Fruit fly (Drosophila melanogaster): Measurements from ENCODE around the gene CCT4.

Gene CCT4

dm6 chr2L:12704418-12704920, 11.7 kb upstream of the CCT4 start, which contains the start of the genes CG5776 and spict (continued):
- TF ChIP-seq amos (GFP tag; IDR thresholded peaks at IDR 0.05; ENCODE audit: partially characterized antibody) (peak; percentile 34; the same call in 1 of the 2 replicates), CG7786 (GFP tag; optimal IDR thresholded peaks at IDR 0.05) (peak; percentile 29), CG11085 (GFP tag; IDR thresholded peaks at IDR 0.05) (peak; percentile 51), PHDP (tag; optimal IDR thresholded peaks at IDR 0.05) (peak; percentile 83), CG7963 (GFP tag; IDR thresholded peaks at IDR 0.05; ENCODE audit: partially characterized antibody) (no peak), dmrt99B (tag; optimal IDR thresholded peaks at IDR 0.05) (no peak), CG2202 (tag; optimal IDR thresholded peaks at IDR 0.05) (peak; percentile 61), Dad (GFP tag; optimal IDR thresholded peaks at IDR 0.05) (no peak), CG32767 (GFP tag; IDR thresholded peaks at IDR 0.05) (no peak; the same call in 1 of the 2 replicates), peb (GFP tag; IDR thresholded peaks at IDR 0.05) (peak; percentile 44; the same call in 1 of the 2 replicates), ap (GFP tag; IDR thresholded peaks at IDR 0.05) (peak; percentile 56; the same call in 1 of the 2 replicates), Hey (tag; optimal IDR thresholded peaks at IDR 0.05) (no peak), CG1647 (GFP tag; optimal IDR thresholded peaks at IDR 0.05) (no peak), trem (tag; optimal IDR thresholded peaks at IDR 0.05) (peak; percentile 76), CG14710 (tag; optimal IDR thresholded peaks at IDR 0.05) (peak; percentile 75), HmgZ (tag; optimal IDR thresholded peaks at IDR 0.05) (peak; percentile 93), CG31388 (GFP tag; optimal IDR thresholded peaks at IDR 0.05) (no peak), zfh1 (GFP tag; IDR thresholded peaks at IDR 0.05) (peak; percentile 80), ranshi (GFP tag; IDR thresholded peaks at IDR 0.05) (peak; percentile 78; the same call in 1 of the 2 replicates), CG13775 (GFP tag; optimal IDR thresholded peaks at IDR 0.05) (peak; percentile 89), Hr78 (GFP tag; optimal IDR thresholded peaks at IDR 0.05) (no peak), CG7928 (GFP tag; optimal IDR thresholded peaks at IDR 0.05) (peak; percentile 41), NfI (GFP tag; optimal IDR thresholded peaks at IDR 0.05) (peak; percentile 88), CG17829 (tag; optimal IDR thresholded peaks at IDR 0.05) (peak; percentile 83), pita (GFP tag; optimal IDR thresholded peaks at IDR 0.05) (no peak), CG6791 (GFP tag; IDR thresholded peaks at IDR 0.05; ENCODE audit: partially characterized antibody) (no peak), hb (GFP tag; IDR thresholded peaks at IDR 0.05; ENCODE audit: partially characterized antibody) (no peak), nom (GFP tag; optimal IDR thresholded peaks at IDR 0.05) (peak; percentile 48), CG17328 (GFP tag; IDR thresholded peaks at IDR 0.05) (peak; percentile 79), CG30431 (GFP tag; optimal IDR thresholded peaks at IDR 0.05) (peak; percentile 67), Dip3 (GFP tag; optimal IDR thresholded peaks at IDR 0.05) (peak; percentile 53), CG11696 (GFP tag; IDR thresholded peaks at IDR 0.05) (0 out of 2 replicates have a peak, but pooled peaks have one; percentile 25), CG10209 (GFP tag; optimal IDR thresholded peaks at IDR 0.05) (peak; percentile 77), Drgx (GFP tag; IDR thresholded peaks at IDR 0.05) (peak; percentile 68), h (optimal IDR thresholded peaks at IDR 0.05) (no peak), CG11723 (GFP tag; optimal IDR thresholded peaks at IDR 0.05) (no peak), CG8281 (tag; optimal IDR thresholded peaks at IDR 0.05) (no peak), Lhr (GFP tag; optimal IDR thresholded peaks at IDR 0.05) (peak; percentile 80), az2 (GFP tag; optimal IDR thresholded peaks at IDR 0.05) (peak; percentile 23), CG1024 (GFP tag; IDR thresholded peaks at IDR 0.05) (no peak), CG14965 (GFP tag; optimal IDR thresholded peaks at IDR 0.05; ENCODE audit: borderline replicate concordance) (no peak), Pdp1 (GFP tag; optimal IDR thresholded peaks at IDR 0.05) (peak; percentile 23 to 32), klu (GFP tag; IDR thresholded peaks at IDR 0.05) (peak; percentile 96), CG14667 (GFP tag; IDR thresholded peaks at IDR 0.05) (peak; percentile 78), ci (GFP tag; IDR thresholded peaks at IDR 0.05) (peak; percentile 73), CG16815 (GFP tag; optimal IDR thresholded peaks at IDR 0.05) (peak; percentile 80), NK7.1 (GFP tag; optimal IDR thresholded peaks at IDR 0.05) (no peak), salm (tag; optimal IDR thresholded peaks at IDR 0.05) (peak; percentile 38), tio (GFP tag; optimal IDR thresholded peaks at IDR 0.05) (no peak), sima (GFP tag; optimal IDR thresholded peaks at IDR 0.05) (no peak)

Data from whole organism, embryonic.